Fruit fly (Drosophila melanogaster) Kc167 (cell line): ENCODE results near the gene Lim1.

Source experiments
- h ChIP-seq: fragments of >200 bp; optimal IDR thresholded peaks from 3 replicates; lab custom pipeline; 2018; ENCODE audit warnings: missing external identifiers
- psq ChIP-seq: fragments of >200 bp; optimal IDR thresholded peaks from 2 replicates; lab custom pipeline; 2017; ENCODE audit warnings: missing external identifiers
- ttk ChIP-seq: sonication (Bioruptor generic); optimal IDR thresholded peaks from 2 replicates; lab custom pipeline; 2017; ENCODE audit warnings: missing external identifiers

- TF ChIP-seq psq (lab: Kevin White, UChicago) (no peak), h (lab: Kevin White, UChicago) (no peak), ttk (lab: Kevin White, UChicago) (no peak)
Observed at dm6 chrX:8726816-8727215, 78.8 kb downstream of the Lim1 start.
